Worm (Caenorhabditis elegans) whole organism, mixed stage, embryonic: ENCODE data around the gene ccz-1.

ENCODE experiments used
- bed-3 ChIP-seq: fragments of 200-800 bp; sonication (Bioruptor generic); optimal IDR thresholded peaks from 3 replicates; lab custom pipeline; 2018; ENCODE audit warnings: mild to moderate bottlenecking, missing genetic modification characterization, moderate library complexity, missing compliant biosample characterization
- ceh-43 ChIP-seq: fragments of 200-800 bp; sonication (Bioruptor generic); optimal IDR thresholded peaks from 2 replicates; lab custom pipeline; 2018; ENCODE audit warnings: mild to moderate bottlenecking, missing genetic modification characterization, moderate library complexity, missing compliant biosample characterization
- ceh-83 ChIP-seq: fragments of 200-800 bp; sonication (Bioruptor generic); optimal IDR thresholded peaks from 2 replicates; lab custom pipeline; 2018; ENCODE audit warnings: mild to moderate bottlenecking, missing genetic modification characterization, missing compliant biosample characterization
- ces-1 ChIP-seq: fragments of 150-350 bp; optimal IDR thresholded peaks from 2 replicates; lab custom pipeline; 2014; ENCODE audit warnings: missing biosample characterization, missing genetic modification reagents, missing genetic modification characterization
- cnd-1 ChIP-seq: fragments of 200-800 bp; sonication (Bioruptor generic); optimal IDR thresholded peaks from 2 replicates; lab custom pipeline; 2018; ENCODE audit warnings: mild to moderate bottlenecking, missing genetic modification characterization, missing compliant biosample characterization
- drap-1 ChIP-seq: fragments of 200-800 bp; sonication (Bioruptor generic); optimal IDR thresholded peaks from 3 replicates; lab custom pipeline; 2018; ENCODE audit warnings: mild to moderate bottlenecking, missing genetic modification characterization, missing compliant biosample characterization
- elt-1 ChIP-seq: sonication (generic microtip); optimal IDR thresholded peaks from 2 replicates; lab custom pipeline; 2017; ENCODE audit warnings: missing genetic modification characterization, mild to moderate bottlenecking, missing compliant biosample characterization, antibody characterized with exemption, moderate library complexity, borderline replicate concordance; ENCODE audit not compliant: insufficient read depth
- flh-1 ChIP-seq: fragments of 200-800 bp; sonication (Bioruptor generic); optimal IDR thresholded peaks from 2 replicates; lab custom pipeline; 2018; ENCODE audit warnings: mild to moderate bottlenecking, missing genetic modification characterization, moderate library complexity, missing compliant biosample characterization
- ham-2 ChIP-seq: fragments of 200-800 bp; sonication (Bioruptor generic); optimal IDR thresholded peaks from 2 replicates; lab custom pipeline; 2018; ENCODE audit warnings: mild to moderate bottlenecking, missing genetic modification characterization, missing compliant biosample characterization
- hlh-1 ChIP-seq: fragments of 150-350 bp; optimal IDR thresholded peaks from 2 replicates; lab custom pipeline; 2014; ENCODE audit warnings: missing biosample characterization, missing genetic modification reagents, missing genetic modification characterization
- lin-13 ChIP-seq: fragments of 150-350 bp; optimal IDR thresholded peaks from 2 replicates; lab custom pipeline; 2014; ENCODE audit warnings: missing biosample characterization, missing genetic modification characterization
- lsy-2 ChIP-seq: fragments of 150-350 bp; optimal IDR thresholded peaks from 2 replicates; lab custom pipeline; 2014; ENCODE audit warnings: missing biosample characterization, missing genetic modification characterization
- mab-5 ChIP-seq: fragments of 150-350 bp; optimal IDR thresholded peaks from 2 replicates; lab custom pipeline; 2014; ENCODE audit warnings: missing biosample characterization, missing genetic modification characterization
- mep-1 ChIP-seq: fragments of 150-350 bp; optimal IDR thresholded peaks from 2 replicates; lab custom pipeline; 2017; ENCODE audit warnings: missing biosample characterization, missing genetic modification reagents, missing genetic modification characterization, inconsistent platforms
- mls-2 ChIP-seq: sonication (generic microtip); optimal IDR thresholded peaks from 2 replicates; lab custom pipeline; 2016; ENCODE audit warnings: mild to moderate bottlenecking, missing genetic modification characterization, moderate library complexity, missing compliant biosample characterization
- nhr-12 ChIP-seq: fragments of 150-350 bp; optimal IDR thresholded peaks from 2 replicates; lab custom pipeline; 2014; ENCODE audit warnings: missing biosample characterization, missing genetic modification characterization
- nhr-2 ChIP-seq: fragments of 150-350 bp; optimal IDR thresholded peaks from 2 replicates; lab custom pipeline; 2014; ENCODE audit warnings: missing biosample characterization, missing genetic modification characterization
- nhr-237 ChIP-seq: fragments of 150-350 bp; optimal IDR thresholded peaks from 2 replicates; lab custom pipeline; 2014; ENCODE audit warnings: missing biosample characterization, missing genetic modification characterization
- nhr-76 ChIP-seq: sonication (generic microtip); optimal IDR thresholded peaks from 2 replicates; lab custom pipeline; 2017; ENCODE audit warnings: missing biosample characterization, missing genetic modification characterization
- pha-4 ChIP-seq: fragments of 150-350 bp; optimal IDR thresholded peaks from 2 replicates; lab custom pipeline; 2018; ENCODE audit warnings: missing biosample characterization, missing genetic modification reagents, missing genetic modification characterization
- sem-2 ChIP-seq: fragments of 200-800 bp; sonication (Bioruptor generic); optimal IDR thresholded peaks from 2 replicates; lab custom pipeline; 2018; ENCODE audit warnings: mild to moderate bottlenecking, missing genetic modification characterization, missing compliant biosample characterization
- sptf-1 ChIP-seq: sonication (generic microtip); optimal IDR thresholded peaks from 2 replicates; lab custom pipeline; 2017; ENCODE audit warnings: mild to moderate bottlenecking, missing genetic modification characterization, moderate library complexity, missing compliant biosample characterization
- unc-120 ChIP-seq: sonication (generic microtip); optimal IDR thresholded peaks from 2 replicates; lab custom pipeline; 2017; ENCODE audit warnings: missing genetic modification characterization, missing compliant biosample characterization; ENCODE audit not compliant: poor library complexity, severe bottlenecking
- unc-39 ChIP-seq: fragments of 150-350 bp; optimal IDR thresholded peaks from 2 replicates; lab custom pipeline; 2014; ENCODE audit warnings: missing biosample characterization, missing genetic modification characterization
- unc-62 ChIP-seq: fragments of 150-350 bp; optimal IDR thresholded peaks from 2 replicates; lab custom pipeline; 2014; ENCODE audit warnings: missing biosample characterization, missing genetic modification reagents, missing genetic modification characterization
- zip-8 ChIP-seq: fragments of 150-350 bp; optimal IDR thresholded peaks from 2 replicates; lab custom pipeline; 2014; ENCODE audit warnings: missing biosample characterization, missing genetic modification characterization

The ccz-1 gene

DNA sequence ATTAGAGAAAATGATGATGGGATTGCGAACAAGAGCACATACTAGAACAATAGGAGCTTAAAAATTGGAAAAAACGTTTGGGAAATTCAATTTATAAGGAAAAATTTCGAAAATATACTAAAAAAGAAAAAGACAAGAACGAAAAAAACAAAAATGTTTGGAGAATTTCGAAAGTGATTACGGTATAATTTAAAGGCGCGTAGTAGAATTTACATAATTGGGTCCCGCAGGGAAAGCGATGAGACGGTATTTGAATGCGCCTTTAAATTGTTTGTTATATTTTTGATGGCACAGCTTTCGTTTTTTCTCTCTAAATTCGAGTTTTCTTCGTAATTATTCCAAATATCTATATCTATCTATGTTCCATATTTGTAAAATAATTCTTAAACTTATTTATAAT is 18.6 kb upstream of the ccz-1 start:
- no peak for TF ChIP-seq unc-120 (tag; lab: Kevin White, UChicago)
- TF ChIP-seq ces-1 (GFP tag; lab: Kevin White, UChicago) = no peak
- no peak for TF ChIP-seq mls-2
- no peak for TF ChIP-seq nhr-76
- no peak for TF ChIP-seq flh-1 (GFP tag; lab: Kevin White, UChicago)
- no peak for TF ChIP-seq unc-62
- no peak for TF ChIP-seq unc-39 (tag; lab: Kevin White, UChicago)
- TF ChIP-seq ham-2 (GFP tag; lab: Kevin White, UChicago) = no peak
- TF ChIP-seq lsy-2 (tag; lab: Kevin White, UChicago) = no peak
- TF ChIP-seq nhr-2 (tag; lab: Kevin White, UChicago) = no peak
- TF ChIP-seq lin-13 (tag; lab: Kevin White, UChicago) = no peak
- no peak for TF ChIP-seq sem-2
- TF ChIP-seq hlh-1 (tag; lab: Kevin White, UChicago) = no peak

- TF ChIP-seq lin-13 (tag; lab: Kevin White, UChicago) = no peak
- TF ChIP-seq ces-1 (GFP tag; lab: Kevin White, UChicago) = no peak
- TF ChIP-seq mep-1 (tag; lab: Kevin White, UChicago) = peak; percentile 4
Measured at ce11 chrV:13660660-13661325, 17.9 kb upstream of the ccz-1 start, which contains the start of gene letm-1. letm-1 (plus strand) TSS chrV:13661257.

DNA sequence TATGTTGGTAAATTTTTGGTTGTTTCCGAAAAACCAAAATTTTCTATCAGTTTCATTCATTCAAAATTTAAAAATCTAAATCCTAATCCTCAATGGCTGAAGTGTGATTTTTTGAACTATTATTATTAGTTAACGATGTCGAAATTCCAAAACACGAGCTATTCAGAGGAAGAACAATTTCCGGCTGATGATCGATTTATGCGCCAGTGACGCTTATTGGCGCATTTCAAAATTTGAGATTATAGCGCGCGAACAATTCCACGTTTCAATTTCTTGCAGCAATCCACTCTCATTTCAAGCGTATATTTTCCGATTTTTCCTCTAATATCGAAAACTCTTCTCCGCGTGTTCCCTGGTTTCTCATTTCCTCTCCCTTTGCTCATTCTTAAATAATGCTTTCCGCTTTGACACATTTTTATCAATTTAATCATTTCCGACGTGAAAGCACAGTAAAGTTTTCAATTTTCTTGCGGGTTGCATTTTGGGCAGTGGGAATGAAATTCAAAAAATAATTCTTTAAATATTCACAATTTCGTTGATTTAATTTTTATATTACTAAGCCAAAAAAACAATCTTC is 14.2 kb upstream of the ccz-1 start:
- peak; percentile 30 for TF ChIP-seq mep-1 (tag; lab: Kevin White, UChicago)
- no peak for TF ChIP-seq sem-2

DNA sequence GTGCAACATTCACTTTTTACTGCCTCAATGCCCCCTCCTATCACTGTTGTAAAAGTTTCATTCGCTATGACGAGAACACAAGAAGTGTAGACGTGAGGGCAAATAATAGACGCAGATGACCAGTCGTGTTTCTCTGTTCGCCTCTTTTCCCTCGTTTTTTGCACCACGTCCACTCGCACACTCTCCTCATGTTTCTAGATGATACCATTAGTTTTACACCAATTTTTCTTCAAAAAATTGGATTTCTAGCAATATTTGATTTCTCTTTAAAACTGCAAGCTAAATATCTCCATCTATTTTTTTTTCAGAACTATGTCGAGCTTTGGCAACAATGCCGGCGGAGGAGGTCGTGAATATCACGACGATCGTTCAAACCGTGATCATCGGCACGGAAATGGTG is 13.6 kb upstream of the ccz-1 start, which contains the start of gene rde-12:
Gene rde-12, plus strand, starts transcription at position 301 of the 400 bp plus-strand sequence.
- TF ChIP-seq unc-120 (tag; lab: Kevin White, UChicago) (no peak), nhr-2 (tag; lab: Kevin White, UChicago) (peak; percentile 26), hlh-1 (tag; lab: Kevin White, UChicago) (peak; percentile 33)

- no peak for TF ChIP-seq nhr-12 (tag; lab: Kevin White, UChicago)
- no peak for TF ChIP-seq zip-8 (tag; lab: Kevin White, UChicago)
- no peak for TF ChIP-seq nhr-237
- no peak for TF ChIP-seq mls-2
- no peak for TF ChIP-seq flh-1 (GFP tag; lab: Kevin White, UChicago)
- no peak for TF ChIP-seq ces-1 (GFP tag; lab: Kevin White, UChicago)
- no peak for TF ChIP-seq elt-1 (tag; lab: Kevin White, UChicago)
- TF ChIP-seq mab-5 (tag; lab: Kevin White, UChicago) = no peak
- TF ChIP-seq sptf-1 = no peak
- TF ChIP-seq cnd-1 (tag; lab: Kevin White, UChicago) = no peak
- TF ChIP-seq hlh-1 (tag; lab: Kevin White, UChicago) = no peak
- TF ChIP-seq pha-4 (tag; lab: Kevin White, UChicago) = no peak
- no peak for TF ChIP-seq sem-2
- no peak for TF ChIP-seq mep-1 (tag; lab: Kevin White, UChicago)
- no peak for TF ChIP-seq unc-39 (tag; lab: Kevin White, UChicago)
- TF ChIP-seq ceh-83 (GFP tag; lab: Kevin White, UChicago) = no peak
- no peak for TF ChIP-seq bed-3 (GFP tag; lab: Kevin White, UChicago)
- no peak for TF ChIP-seq drap-1 (GFP tag; lab: Kevin White, UChicago)
- TF ChIP-seq ceh-43 (GFP tag; lab: Kevin White, UChicago) = no peak
- no peak for TF ChIP-seq nhr-2 (tag; lab: Kevin White, UChicago)
Measured at ce11 chrV:13666460-13666859, 12.2 kb upstream of the ccz-1 start.

- no peak for TF ChIP-seq lsy-2 (tag; lab: Kevin White, UChicago)
- TF ChIP-seq sptf-1 = peak; percentile 13
Measured at ce11 chrV:13668337-13668736, 10.3 kb upstream of the ccz-1 start.
